Fruit fly (Drosophila melanogaster): ENCODE results near the gene osa.

Gene osa

dm6 chr3R:17646102-17647050 lies 71.8 kb downstream of the osa start (continued):
- TF ChIP-seq wek (GFP tag; optimal IDR thresholded peaks at IDR 0.05): no peak
- TF ChIP-seq hb (GFP tag; IDR thresholded peaks at IDR 0.05; ENCODE audit: partially characterized antibody): peak; percentile 60; the same call in 1 of the 3 replicates
- peak; percentile 19 to 95 for TF ChIP-seq Pdp1 (GFP tag; optimal IDR thresholded peaks at IDR 0.05)
- TF ChIP-seq CG11560 (tag; IDR thresholded peaks at IDR 0.05): no peak
- 0 out of 3 replicates have a peak, but pooled peaks have one; percentile 9 for TF ChIP-seq CG34422 (GFP tag; IDR thresholded peaks at IDR 0.05)
- TF ChIP-seq dysf (GFP tag; IDR thresholded peaks at IDR 0.05): 0 out of 3 replicates have a peak, but pooled peaks have one; percentile 23
- TF ChIP-seq CG31441 (GFP tag; IDR thresholded peaks at IDR 0.05): no peak
- peak; percentile 46; the same call in 1 of the 2 replicates for TF ChIP-seq CG9932 (GFP tag; IDR thresholded peaks at IDR 0.05)
- peak; percentile 55; the same call in 2 of the 4 replicates for TF ChIP-seq Dll (GFP tag; IDR thresholded peaks at IDR 0.05; ENCODE audit: partially characterized antibody)
- TF ChIP-seq CG9215 (GFP tag; IDR thresholded peaks at IDR 0.05): no peak
- no peak for TF ChIP-seq CG13424 (tag; optimal IDR thresholded peaks at IDR 0.05)
- TF ChIP-seq fd102C (GFP tag; optimal IDR thresholded peaks at IDR 0.05): peak; percentile 54
- TF ChIP-seq zfh1 (GFP tag; IDR thresholded peaks at IDR 0.05): no peak
- TF ChIP-seq bcd (GFP tag; optimal IDR thresholded peaks at IDR 0.05): no peak
- peak; percentile 39; the same call in 1 of the 2 replicates for TF ChIP-seq Rfx (GFP tag; IDR thresholded peaks at IDR 0.05)
- no peak for TF ChIP-seq Lpt (GFP tag; optimal IDR thresholded peaks at IDR 0.05)
- TF ChIP-seq Antp (GFP tag; optimal IDR thresholded peaks at IDR 0.05): no peak
- no peak for TF ChIP-seq ab (GFP tag; optimal IDR thresholded peaks at IDR 0.05)
- no peak for TF ChIP-seq al (GFP tag; IDR thresholded peaks at IDR 0.05)
- TF ChIP-seq kah (GFP tag; optimal IDR thresholded peaks at IDR 0.05): no peak
- no peak for TF ChIP-seq CG3838 (GFP tag; optimal IDR thresholded peaks at IDR 0.05)
- no peak for TF ChIP-seq CG10274 (GFP tag; optimal IDR thresholded peaks at IDR 0.05)
- TF ChIP-seq D (optimal IDR thresholded peaks at IDR 0.05): no peak
- TF ChIP-seq D (GFP tag; optimal IDR thresholded peaks at IDR 0.05): no peak
- TF ChIP-seq CG3281 (GFP tag; optimal IDR thresholded peaks at IDR 0.05): no peak
- TF ChIP-seq CG10959 (GFP tag; IDR thresholded peaks at IDR 0.05): no peak
- no peak for TF ChIP-seq CG17186 (GFP tag; optimal IDR thresholded peaks at IDR 0.05)
- no peak for TF ChIP-seq Hmx (GFP tag; optimal IDR thresholded peaks at IDR 0.05)
- TF ChIP-seq sens (GFP tag): peak; percentile 88
- no peak for TF ChIP-seq Ssrp (tag; optimal IDR thresholded peaks at IDR 0.05)
- no peak for TF ChIP-seq gem (tag; optimal IDR thresholded peaks at IDR 0.05)
- TF ChIP-seq ara (GFP tag; IDR thresholded peaks at IDR 0.05): peak; percentile 46; the same call in 1 of the 2 replicates
- no peak for TF ChIP-seq CG1233 (GFP tag; optimal IDR thresholded peaks at IDR 0.05)
- TF ChIP-seq CG8290 (GFP tag; optimal IDR thresholded peaks at IDR 0.05): no peak
- peak in 1 of 2 experiments; percentile 20 for TF ChIP-seq CG8290 (tag; optimal IDR thresholded peaks at IDR 0.05)
- no peak for TF ChIP-seq CG3407 (GFP tag; optimal IDR thresholded peaks at IDR 0.05)
- no peak for TF ChIP-seq crc (GFP tag; optimal IDR thresholded peaks at IDR 0.05)
- peak; percentile 78 for TF ChIP-seq CG34376 (GFP tag; optimal IDR thresholded peaks at IDR 0.05)
- TF ChIP-seq abd-A (tag; optimal IDR thresholded peaks at IDR 0.05): peak; percentile 22
- TF ChIP-seq CG5245 (GFP tag; optimal IDR thresholded peaks at IDR 0.05): no peak
- TF ChIP-seq Opbp (GFP tag; IDR thresholded peaks at IDR 0.05; ENCODE audit: partially characterized antibody): peak; percentile 70
- no peak for TF ChIP-seq Sin3A (optimal IDR thresholded peaks at IDR 0.05)
- no peak for TF ChIP-seq CG10979 (tag; optimal IDR thresholded peaks at IDR 0.05)
- peak; percentile 66 for TF ChIP-seq Med (GFP tag)
- peak; percentile 33 for TF ChIP-seq CG13624 (GFP tag; optimal IDR thresholded peaks at IDR 0.05)
- TF ChIP-seq Hey (tag; optimal IDR thresholded peaks at IDR 0.05): no peak
- TF ChIP-seq Dref (GFP tag; IDR thresholded peaks at IDR 0.05): no peak
- TF ChIP-seq sd (tag; optimal IDR thresholded peaks at IDR 0.05): peak; percentile 40
- no peak for TF ChIP-seq Lim3 (GFP tag; IDR thresholded peaks at IDR 0.05)
- no peak for TF ChIP-seq Camta (GFP tag; optimal IDR thresholded peaks at IDR 0.05)
